Worm (Caenorhabditis elegans) whole organism, L3 larva: Measurements from ENCODE around the gene upb-1.

Experiments
- ama-1 ChIP-seq: fragments of 150-350 bp; optimal IDR thresholded peaks from 2 replicates; lab custom pipeline; 2018
- nhr-11 ChIP-seq: fragments of 150-350 bp; optimal IDR thresholded peaks from 2 replicates; lab custom pipeline; 2014; ENCODE audit warnings: missing biosample characterization, missing genetic modification characterization
- skn-1 ChIP-seq: fragments of 150-350 bp; optimal IDR thresholded peaks from 2 replicates; lab custom pipeline; 2014; ENCODE audit warnings: missing biosample characterization, missing genetic modification characterization
- snpc-4 ChIP-seq: fragments of 150-350 bp; optimal IDR thresholded peaks from 2 replicates; lab custom pipeline; 2014; ENCODE audit warnings: missing biosample characterization, missing genetic modification characterization
- unc-39 ChIP-seq: sonication (generic microtip); optimal IDR thresholded peaks from 4 replicates; lab custom pipeline; 2017; ENCODE audit warnings: missing biosample characterization, missing genetic modification characterization
- ztf-4 ChIP-seq: fragments of 150-350 bp; optimal IDR thresholded peaks from 2 replicates; lab custom pipeline; 2014; ENCODE audit warnings: missing biosample characterization, missing genetic modification characterization

DNA sequence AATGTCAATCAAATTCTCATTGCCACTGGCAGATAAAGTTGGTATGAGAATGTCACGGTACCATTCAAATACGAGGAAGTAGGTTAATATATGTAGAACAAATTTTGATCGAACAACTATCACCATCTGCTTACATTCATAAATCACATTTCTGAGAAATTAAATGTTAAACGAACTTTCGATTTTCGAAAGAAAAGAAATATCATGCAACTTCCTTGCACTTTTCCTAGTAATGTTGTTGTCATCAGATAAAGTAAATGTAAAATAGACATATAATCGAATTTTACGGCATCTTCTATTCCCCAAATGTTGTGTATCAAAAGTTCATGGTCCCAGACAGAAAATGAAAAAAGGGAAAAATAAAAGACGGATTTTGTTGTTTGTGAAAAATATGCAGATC lies 21.6 kb upstream of the upb-1 start:
- TF ChIP-seq skn-1 (tag; lab: Kevin White, UChicago) (no peak), ama-1 (lab: Kevin White, UChicago) (no peak), snpc-4 (tag; lab: Kevin White, UChicago) (no peak), unc-39 (tag; lab: Kevin White, UChicago) (no peak), ztf-4 (tag; lab: Kevin White, UChicago) (no peak), nhr-11 (tag; lab: Kevin White, UChicago) (no peak)
